Worm (Caenorhabditis elegans): ENCODE measurements around the gene C35D6.13.

DNA sequence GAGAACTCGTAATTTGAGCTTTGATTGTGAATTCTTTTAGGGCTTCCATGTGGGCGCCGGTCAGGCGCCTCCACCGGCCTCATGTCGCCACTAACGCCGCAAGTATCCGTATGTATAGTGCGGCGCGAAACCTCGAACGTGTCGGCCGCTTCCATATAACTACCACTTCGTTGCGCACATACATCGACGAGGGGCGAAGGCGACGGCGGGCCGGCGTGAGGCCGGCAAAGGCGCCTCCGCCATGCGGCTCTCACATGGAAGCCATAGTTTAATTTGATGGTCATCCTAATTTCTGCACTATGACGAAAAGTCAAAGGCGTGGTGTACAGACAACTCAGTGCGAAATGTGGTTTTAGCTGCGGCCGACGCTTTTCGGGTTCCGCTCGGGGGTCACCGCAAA is 26.7 kb upstream of the C35D6.13 start:
- TF ChIP-seq ceh-16 (tag; optimal IDR thresholded peaks at IDR 0.05) (no peak), nhr-237 (tag; optimal IDR thresholded peaks at IDR 0.05) (no peak), skn-1 (tag; optimal IDR thresholded peaks at IDR 0.05) (no peak), eor-1 (tag; optimal IDR thresholded peaks at IDR 0.05) (no peak), elt-3 (tag; optimal IDR thresholded peaks at IDR 0.05) (no peak), fkh-10 (GFP tag; optimal IDR thresholded peaks at IDR 0.05) (no peak), lsy-12 (tag; optimal IDR thresholded peaks at IDR 0.05) (no peak), lin-39 (tag; optimal IDR thresholded peaks at IDR 0.05) (no peak), unc-39 (tag; optimal IDR thresholded peaks at IDR 0.05) (no peak), R02D3.7 (tag; optimal IDR thresholded peaks at IDR 0.05) (no peak), ceh-9 (tag; optimal IDR thresholded peaks at IDR 0.05) (no peak)

All from whole organism, L3 larva.